Fruit fly (Drosophila melanogaster) whole organism, embryonic: Measurements from ENCODE around the gene CG3301.

Source experiments
- CG12104 ChIP-seq: fragments of 200-800 bp; sonication (Bioruptor generic); optimal IDR thresholded peaks from 3 replicates; lab custom pipeline; 2016; ENCODE audit warnings: missing biosample characterization, missing genetic modification characterization
- CG3065 ChIP-seq: fragments of 200-800 bp; sonication (Bioruptor generic); optimal IDR thresholded peaks from 2 replicates; lab custom pipeline; 2016; ENCODE audit warnings: missing biosample characterization, missing genetic modification characterization
- chinmo ChIP-seq: fragments of 200-800 bp; sonication (Bioruptor generic); IDR thresholded peaks from 4 replicates; pipeline ENCODE4 v1.3.6; 2022; ENCODE audit warnings: missing biosample characterization, missing genetic modification characterization; ENCODE audit not compliant: partially characterized antibody

DNA sequence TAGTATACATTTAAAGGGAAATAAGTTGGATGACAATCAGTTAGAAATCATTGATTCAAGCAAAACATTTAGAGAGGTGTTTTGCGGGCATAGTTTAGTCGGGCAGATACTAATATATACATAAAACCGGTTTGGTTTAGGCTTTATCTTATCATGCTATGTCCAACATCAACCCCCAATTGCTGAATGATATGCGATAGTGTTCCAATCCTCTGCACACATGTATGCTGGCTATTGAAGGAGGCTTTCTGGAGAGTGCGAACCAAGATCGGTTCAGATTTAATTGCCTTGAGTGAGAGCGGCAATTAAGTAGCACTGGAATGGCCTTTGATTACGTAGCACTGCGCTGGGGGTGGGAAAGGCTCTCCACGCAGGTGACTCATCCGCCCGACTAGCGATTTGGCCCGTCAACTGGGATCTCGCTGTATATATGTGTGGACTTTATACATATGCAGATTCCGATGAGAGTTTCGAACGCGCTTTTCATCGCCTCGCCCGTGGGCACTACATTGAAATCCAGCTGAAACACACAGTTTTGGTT is 8.0 kb downstream of the CG3301 start:
- no peak for TF ChIP-seq CG12104 (GFP tag; lab: Kevin White, UChicago)
- TF ChIP-seq chinmo (GFP tag; lab: Robert Waterston, UW) = no peak
- TF ChIP-seq CG3065 (GFP tag; lab: Kevin White, UChicago) = no peak
